Worm (Caenorhabditis elegans): ENCODE measurements around the gene C16C8.7.

DNA sequence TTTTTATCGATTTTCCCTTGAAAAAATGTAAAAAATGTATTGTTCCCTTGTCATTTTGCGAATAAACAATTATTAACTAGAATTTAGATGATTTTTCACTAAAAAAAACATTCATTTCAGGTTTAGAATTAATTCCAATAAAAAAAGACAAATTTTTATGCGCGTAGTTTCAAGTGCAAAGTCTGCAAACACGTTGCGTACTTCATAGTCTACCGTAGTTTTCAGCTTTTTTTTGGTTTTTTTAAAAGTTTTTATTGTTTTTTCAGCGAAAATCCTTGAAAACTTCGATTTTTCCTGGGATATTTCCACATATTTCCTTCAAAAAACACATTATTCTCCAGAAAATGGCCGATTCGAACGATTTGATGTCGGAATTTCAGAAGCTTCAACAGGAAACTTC lies 6.4 kb downstream of the C16C8.7 start, which contains the start of gene C16C8.11:
- no peak for TF ChIP-seq ztf-4 (tag; optimal IDR thresholded peaks at IDR 0.05)
- no peak for TF ChIP-seq lin-11 (tag; optimal IDR thresholded peaks at IDR 0.05)
- TF ChIP-seq skn-1 (tag; optimal IDR thresholded peaks at IDR 0.05): no peak
- TF ChIP-seq nhr-11 (tag; optimal IDR thresholded peaks at IDR 0.05): no peak
- TF ChIP-seq zag-1 (tag; optimal IDR thresholded peaks at IDR 0.05): no peak
- TF ChIP-seq ama-1 (optimal IDR thresholded peaks at IDR 0.05): no peak
- no peak for TF ChIP-seq lin-13 (GFP tag; optimal IDR thresholded peaks at IDR 0.05)
- TF ChIP-seq lin-39 (tag; optimal IDR thresholded peaks at IDR 0.05): no peak
- no peak for TF ChIP-seq aly-2 (tag; optimal IDR thresholded peaks at IDR 0.05)
- TF ChIP-seq unc-55 (GFP tag; optimal IDR thresholded peaks at IDR 0.05): no peak
- TF ChIP-seq peb-1 (tag; optimal IDR thresholded peaks at IDR 0.05): no peak
- TF ChIP-seq unc-39 (tag; optimal IDR thresholded peaks at IDR 0.05): no peak

All from whole organism, L2 larva.